Fruit fly (Drosophila melanogaster): Measurements from ENCODE around the gene CG4907.

CG4907 gene

dm6 chr3R:22720808-22721306 is 10.3 kb upstream of the CG4907 start, which contains the start of gene wge:
wge (minus strand) TSS chr3R:22721150.
- TF ChIP-seq CG13204 (GFP tag; optimal IDR thresholded peaks at IDR 0.05): peak; percentile 86
- peak; percentile 61 for TF ChIP-seq CG32121 (GFP tag; IDR thresholded peaks at IDR 0.05)
- TF ChIP-seq Pif1B (GFP tag; optimal IDR thresholded peaks at IDR 0.05): peak; percentile 66
- peak; percentile 57; the same call in 2 of the 3 replicates for TF ChIP-seq fd96Ca (GFP tag; IDR thresholded peaks at IDR 0.05)
- TF ChIP-seq Ets98B (GFP tag; IDR thresholded peaks at IDR 0.05): peak; percentile 66
- peak; percentile 68 for TF ChIP-seq CG34367 (tag; optimal IDR thresholded peaks at IDR 0.05)
- TF ChIP-seq CG8159 (tag; optimal IDR thresholded peaks at IDR 0.05): peak; percentile 80
- TF ChIP-seq CG12605 (GFP tag; IDR thresholded peaks at IDR 0.05): peak; percentile 76; the same call in 1 of the 2 replicates
- TF ChIP-seq CG14655 (GFP tag; optimal IDR thresholded peaks at IDR 0.05): peak; percentile 86
- peak; percentile 59 for TF ChIP-seq Snoo (tag; optimal IDR thresholded peaks at IDR 0.05)
- peak; percentile 62 for TF ChIP-seq CG17806 (tag; optimal IDR thresholded peaks at IDR 0.05)
- TF ChIP-seq CG8301 (tag; optimal IDR thresholded peaks at IDR 0.05): peak; percentile 72
- peak; percentile 83 for TF ChIP-seq Pif1A (GFP tag; optimal IDR thresholded peaks at IDR 0.05)
- peak; percentile 5 for TF ChIP-seq EcR (GFP tag; optimal IDR thresholded peaks at IDR 0.05)
- no peak for TF ChIP-seq CG10348 (GFP tag; IDR thresholded peaks at IDR 0.05)
- TF ChIP-seq CG9948 (tag; optimal IDR thresholded peaks at IDR 0.05): peak; percentile 62
- TF ChIP-seq D1 (tag; optimal IDR thresholded peaks at IDR 0.05): no peak
- TF ChIP-seq gl (tag; optimal IDR thresholded peaks at IDR 0.05): peak; percentile 84
- peak; percentile 80; the same call in 2 of the 3 replicates for TF ChIP-seq CG4496 (GFP tag; IDR thresholded peaks at IDR 0.05)
- TF ChIP-seq CG15710 (tag; optimal IDR thresholded peaks at IDR 0.05): peak; percentile 81
- TF ChIP-seq rn (GFP tag; IDR thresholded peaks at IDR 0.05): peak; percentile 48; the same call in 1 of the 2 replicates

dm6 chr3R:22719607-22719949 is 9.0 kb upstream of the CG4907 start:
- TF ChIP-seq CG17806 (tag; optimal IDR thresholded peaks at IDR 0.05): no peak
- TF ChIP-seq Ets98B (GFP tag; IDR thresholded peaks at IDR 0.05): no peak
- no peak for TF ChIP-seq Pif1A (GFP tag; optimal IDR thresholded peaks at IDR 0.05)
- TF ChIP-seq rn (GFP tag; IDR thresholded peaks at IDR 0.05): no peak
- no peak for TF ChIP-seq CG34367 (tag; optimal IDR thresholded peaks at IDR 0.05)
- no peak for TF ChIP-seq CG9948 (tag; optimal IDR thresholded peaks at IDR 0.05)
- TF ChIP-seq CG4496 (GFP tag; IDR thresholded peaks at IDR 0.05): no peak
- no peak for TF ChIP-seq Pif1B (GFP tag; optimal IDR thresholded peaks at IDR 0.05)
- TF ChIP-seq CG8301 (tag; optimal IDR thresholded peaks at IDR 0.05): no peak
- no peak for TF ChIP-seq CG12605 (GFP tag; IDR thresholded peaks at IDR 0.05)

dm6 chr3R:22718937-22719606 is 8.5 kb upstream of the CG4907 start:
- TF ChIP-seq CG13204 (GFP tag; optimal IDR thresholded peaks at IDR 0.05) (no peak), CG14655 (GFP tag; optimal IDR thresholded peaks at IDR 0.05) (no peak)

dm6 chr3R:22718401-22718800 is 7.8 kb upstream of the CG4907 start:
- no peak for TF ChIP-seq Pif1B (GFP tag; optimal IDR thresholded peaks at IDR 0.05)
- no peak for TF ChIP-seq CG34367 (tag; optimal IDR thresholded peaks at IDR 0.05)
- TF ChIP-seq rn (GFP tag; IDR thresholded peaks at IDR 0.05): no peak
- no peak for TF ChIP-seq CG8159 (tag; optimal IDR thresholded peaks at IDR 0.05)
- TF ChIP-seq D1 (tag; optimal IDR thresholded peaks at IDR 0.05): no peak
- TF ChIP-seq CG15710 (tag; optimal IDR thresholded peaks at IDR 0.05): no peak
- TF ChIP-seq Snoo (tag; optimal IDR thresholded peaks at IDR 0.05): no peak
- TF ChIP-seq CG4496 (GFP tag; IDR thresholded peaks at IDR 0.05): no peak
- TF ChIP-seq CG12605 (GFP tag; IDR thresholded peaks at IDR 0.05): no peak
- no peak for TF ChIP-seq EcR (GFP tag; optimal IDR thresholded peaks at IDR 0.05)
- no peak for TF ChIP-seq Ets98B (GFP tag; IDR thresholded peaks at IDR 0.05)
- TF ChIP-seq CG10348 (GFP tag; IDR thresholded peaks at IDR 0.05): no peak
- no peak for TF ChIP-seq CG32121 (GFP tag; IDR thresholded peaks at IDR 0.05)
- no peak for TF ChIP-seq gl (tag; optimal IDR thresholded peaks at IDR 0.05)
- no peak for TF ChIP-seq CG9948 (tag; optimal IDR thresholded peaks at IDR 0.05)
- TF ChIP-seq CG17806 (tag; optimal IDR thresholded peaks at IDR 0.05): no peak
- no peak for TF ChIP-seq Pif1A (GFP tag; optimal IDR thresholded peaks at IDR 0.05)
- TF ChIP-seq fd96Ca (GFP tag; IDR thresholded peaks at IDR 0.05): no peak
- no peak for TF ChIP-seq CG8301 (tag; optimal IDR thresholded peaks at IDR 0.05)

dm6 chr3R:22717863-22718262 is 7.3 kb upstream of the CG4907 start:
- TF ChIP-seq CG10348 (GFP tag; IDR thresholded peaks at IDR 0.05): no peak
- TF ChIP-seq CG8301 (tag; optimal IDR thresholded peaks at IDR 0.05): no peak
- TF ChIP-seq gl (tag; optimal IDR thresholded peaks at IDR 0.05): no peak
- no peak for TF ChIP-seq CG9948 (tag; optimal IDR thresholded peaks at IDR 0.05)
- TF ChIP-seq Pif1B (GFP tag; optimal IDR thresholded peaks at IDR 0.05): no peak
- no peak for TF ChIP-seq EcR (GFP tag; optimal IDR thresholded peaks at IDR 0.05)
- TF ChIP-seq CG14655 (GFP tag; optimal IDR thresholded peaks at IDR 0.05): no peak
- TF ChIP-seq Snoo (tag; optimal IDR thresholded peaks at IDR 0.05): no peak
- TF ChIP-seq Ets98B (GFP tag; IDR thresholded peaks at IDR 0.05): no peak
- TF ChIP-seq CG8159 (tag; optimal IDR thresholded peaks at IDR 0.05): no peak
- no peak for TF ChIP-seq rn (GFP tag; IDR thresholded peaks at IDR 0.05)
- no peak for TF ChIP-seq CG32121 (GFP tag; IDR thresholded peaks at IDR 0.05)
- TF ChIP-seq CG15710 (tag; optimal IDR thresholded peaks at IDR 0.05): no peak
- TF ChIP-seq fd96Ca (GFP tag; IDR thresholded peaks at IDR 0.05): no peak
- TF ChIP-seq CG12605 (GFP tag; IDR thresholded peaks at IDR 0.05): no peak

dm6 chr3R:22707178-22707577 is 3.4 kb downstream of the CG4907 start, which contains the start of gene CG13842:
CG13842 (minus strand) TSS chr3R:22707278.
- TF ChIP-seq CG13204 (GFP tag; optimal IDR thresholded peaks at IDR 0.05): no peak
- TF ChIP-seq CG34367 (tag; optimal IDR thresholded peaks at IDR 0.05): no peak
- no peak for TF ChIP-seq Snoo (tag; optimal IDR thresholded peaks at IDR 0.05)
- no peak for TF ChIP-seq CG17806 (tag; optimal IDR thresholded peaks at IDR 0.05)
- no peak for TF ChIP-seq CG32121 (GFP tag; IDR thresholded peaks at IDR 0.05)
- no peak for TF ChIP-seq EcR (GFP tag; optimal IDR thresholded peaks at IDR 0.05)
- no peak for TF ChIP-seq gl (tag; optimal IDR thresholded peaks at IDR 0.05)
- TF ChIP-seq fd96Ca (GFP tag; IDR thresholded peaks at IDR 0.05): no peak
- no peak for TF ChIP-seq D1 (tag; optimal IDR thresholded peaks at IDR 0.05)
- no peak for TF ChIP-seq Pif1B (GFP tag; optimal IDR thresholded peaks at IDR 0.05)
- no peak for TF ChIP-seq Pif1A (GFP tag; optimal IDR thresholded peaks at IDR 0.05)
- TF ChIP-seq CG8159 (tag; optimal IDR thresholded peaks at IDR 0.05): no peak
- TF ChIP-seq CG15710 (tag; optimal IDR thresholded peaks at IDR 0.05): no peak
- no peak for TF ChIP-seq CG4496 (GFP tag; IDR thresholded peaks at IDR 0.05)
- TF ChIP-seq CG10348 (GFP tag; IDR thresholded peaks at IDR 0.05): no peak
- no peak for TF ChIP-seq CG14655 (GFP tag; optimal IDR thresholded peaks at IDR 0.05)
- TF ChIP-seq rn (GFP tag; IDR thresholded peaks at IDR 0.05): no peak
- TF ChIP-seq Ets98B (GFP tag; IDR thresholded peaks at IDR 0.05): no peak
- TF ChIP-seq CG12605 (GFP tag; IDR thresholded peaks at IDR 0.05): no peak
